Fruit fly (Drosophila melanogaster): Measurements from ENCODE around the gene CG14667.

The CG14667 gene

DNA sequence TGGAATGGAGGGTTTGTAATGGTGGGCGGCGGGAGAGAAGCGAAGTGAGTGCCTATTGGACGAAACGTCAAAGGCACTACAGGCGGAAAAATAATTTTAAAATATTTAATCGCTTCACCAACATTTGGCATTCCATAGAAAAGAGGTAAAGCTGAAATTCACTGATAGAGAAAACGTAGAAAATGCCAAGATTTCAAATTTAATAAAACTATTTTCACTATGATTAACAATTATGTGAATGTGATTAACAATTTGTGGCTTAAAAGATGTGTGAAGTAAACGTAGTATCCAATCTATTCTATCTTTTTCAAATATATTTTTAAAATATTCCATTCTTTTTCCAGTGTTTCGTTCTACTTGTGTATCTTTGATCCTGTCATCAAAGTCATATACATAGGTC, 14.6 kb downstream of the CG14667 start:
- TF ChIP-seq rgr (GFP tag; optimal IDR thresholded peaks at IDR 0.05) = no peak
- TF ChIP-seq lola (GFP tag; optimal IDR thresholded peaks at IDR 0.05) = no peak
- TF ChIP-seq pan (optimal IDR thresholded peaks at IDR 0.05) = no peak
- TF ChIP-seq sv (GFP tag; optimal IDR thresholded peaks at IDR 0.05) = no peak
- TF ChIP-seq Mio (GFP tag; optimal IDR thresholded peaks at IDR 0.05) = no peak
- TF ChIP-seq ey (GFP tag; optimal IDR thresholded peaks at IDR 0.05) = no peak
- TF ChIP-seq fru (GFP tag; optimal IDR thresholded peaks at IDR 0.05) = no peak
- no peak for TF ChIP-seq Sp1 (GFP tag; optimal IDR thresholded peaks at IDR 0.05)
- no peak for TF ChIP-seq GATAd (GFP tag; optimal IDR thresholded peaks at IDR 0.05)
- no peak for TF ChIP-seq Vsx2 (GFP tag; optimal IDR thresholded peaks at IDR 0.05; ENCODE audit: partially characterized antibody)
- TF ChIP-seq CG9705 (GFP tag; optimal IDR thresholded peaks at IDR 0.05) = no peak
- TF ChIP-seq Abd-B (GFP tag; optimal IDR thresholded peaks at IDR 0.05) = no peak
- TF ChIP-seq dmrt93B (GFP tag; optimal IDR thresholded peaks at IDR 0.05) = no peak
- TF ChIP-seq brk (GFP tag; optimal IDR thresholded peaks at IDR 0.05) = no peak
- no peak for TF ChIP-seq jim (GFP tag; optimal IDR thresholded peaks at IDR 0.05)
- TF ChIP-seq Hr83 (GFP tag; optimal IDR thresholded peaks at IDR 0.05; ENCODE audit: poor library complexity, severe bottlenecking) = no peak
- TF ChIP-seq Dif (GFP tag; optimal IDR thresholded peaks at IDR 0.05; ENCODE audit: partially characterized antibody) = no peak

DNA sequence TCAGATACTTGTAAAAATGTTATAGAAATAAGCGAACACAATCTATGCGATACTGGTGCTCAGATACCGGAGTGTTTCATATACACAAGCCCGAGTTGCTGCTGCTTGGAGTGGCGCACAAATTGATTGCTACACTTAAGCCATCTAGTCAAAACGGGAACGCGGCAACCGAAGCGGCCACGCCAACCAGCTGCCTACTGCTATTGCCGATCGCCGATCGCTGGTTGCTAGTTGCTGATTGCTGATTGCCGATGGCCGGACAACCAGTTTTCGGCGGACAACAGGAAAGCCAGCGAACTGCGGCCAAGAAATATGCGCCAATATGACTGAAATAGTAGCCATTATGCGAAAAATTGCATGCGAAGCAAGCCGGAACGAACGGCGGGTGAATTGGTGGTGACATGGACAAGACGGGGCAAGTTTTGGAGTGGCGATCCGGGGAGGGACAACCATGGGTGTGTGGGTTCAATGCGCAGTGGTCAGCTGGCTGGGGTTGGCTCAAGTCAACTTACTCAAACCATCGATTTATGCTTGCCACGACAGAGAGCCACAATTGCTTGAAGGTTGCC, 15.4 kb downstream of the CG14667 start:
- TF ChIP-seq Abd-B (GFP tag; optimal IDR thresholded peaks at IDR 0.05) (no peak), CrebA (GFP tag; optimal IDR thresholded peaks at IDR 0.05; ENCODE audit: borderline replicate concordance) (no peak), fru (GFP tag; optimal IDR thresholded peaks at IDR 0.05) (no peak), Jra (GFP tag; optimal IDR thresholded peaks at IDR 0.05) (no peak), dl (GFP tag; optimal IDR thresholded peaks at IDR 0.05; ENCODE audit: insufficient read depth in 1 of 2, partially characterized antibody in 2 of 2) (no peak), Vsx2 (GFP tag; optimal IDR thresholded peaks at IDR 0.05; ENCODE audit: partially characterized antibody) (no peak), brk (GFP tag; optimal IDR thresholded peaks at IDR 0.05) (no peak), lola (GFP tag; optimal IDR thresholded peaks at IDR 0.05) (no peak), psq (GFP tag; optimal IDR thresholded peaks at IDR 0.05) (no peak), Hr83 (GFP tag; optimal IDR thresholded peaks at IDR 0.05; ENCODE audit: poor library complexity, severe bottlenecking) (no peak)

DNA sequence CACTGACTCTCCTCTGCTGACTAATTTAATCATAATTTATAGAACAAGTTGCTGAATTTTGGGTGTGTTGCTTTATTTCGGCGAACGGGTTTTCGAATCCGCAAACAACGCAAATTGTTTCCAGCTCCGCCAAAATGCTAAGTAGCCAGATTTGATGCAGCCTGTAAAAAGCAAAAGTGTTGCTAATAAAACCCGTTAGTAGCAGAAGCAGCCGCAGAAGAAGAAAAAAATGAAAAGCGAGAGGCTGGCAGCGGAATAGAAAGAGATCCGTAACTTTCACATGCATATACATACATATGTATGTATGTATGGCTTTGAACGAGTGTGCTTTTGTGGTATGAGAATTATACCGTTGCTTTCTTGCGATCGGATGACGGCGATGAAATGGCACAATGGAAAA, 17.2 kb downstream of the CG14667 start:
- peak; percentile 10 for TF ChIP-seq Vsx2 (GFP tag; optimal IDR thresholded peaks at IDR 0.05; ENCODE audit: partially characterized antibody)
- no peak for TF ChIP-seq Mio (GFP tag; optimal IDR thresholded peaks at IDR 0.05)

DNA sequence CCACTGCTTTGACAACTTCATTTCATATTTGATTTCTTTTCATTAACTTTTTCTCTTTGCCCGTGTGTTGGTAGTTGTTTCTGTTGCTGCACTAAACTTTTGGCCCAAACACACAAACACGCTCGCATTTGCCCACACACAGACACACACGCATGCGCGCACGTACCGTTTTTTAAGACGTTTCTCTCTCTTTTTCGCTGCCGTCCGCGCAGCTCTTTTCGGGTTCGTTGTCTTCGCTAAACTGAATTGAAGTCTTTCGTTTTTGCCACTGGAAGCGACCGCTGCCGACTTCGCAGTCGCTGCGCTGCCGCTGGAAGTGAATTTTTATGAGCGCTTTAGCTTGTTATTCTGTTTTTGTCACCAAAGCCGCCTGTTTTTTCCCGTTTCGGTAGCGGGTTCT, 17.8 kb downstream of the CG14667 start, which contains the start of gene kkv:
kkv (minus strand) TSS at position 246 of the 400 bp plus-strand sequence.
- TF ChIP-seq Vsx2 (GFP tag; optimal IDR thresholded peaks at IDR 0.05; ENCODE audit: partially characterized antibody) = peak; percentile 6
- TF ChIP-seq Rel (GFP tag; optimal IDR thresholded peaks at IDR 0.05) = no peak
- TF ChIP-seq Rel (tag; optimal IDR thresholded peaks at IDR 0.05) = peak; percentile 14
- TF ChIP-seq dl (GFP tag; optimal IDR thresholded peaks at IDR 0.05; ENCODE audit: insufficient read depth in 1 of 2, partially characterized antibody in 2 of 2) = peak in 1 of 2 experiments; percentile 1
- peak; percentile 31 for TF ChIP-seq Dif (GFP tag; optimal IDR thresholded peaks at IDR 0.05; ENCODE audit: partially characterized antibody)
- TF ChIP-seq psq (GFP tag; optimal IDR thresholded peaks at IDR 0.05) = no peak
- no peak for TF ChIP-seq Dfd (GFP tag; optimal IDR thresholded peaks at IDR 0.05)
- TF ChIP-seq CrebA (GFP tag; optimal IDR thresholded peaks at IDR 0.05; ENCODE audit: borderline replicate concordance) = no peak
- no peak for TF ChIP-seq lola (GFP tag; optimal IDR thresholded peaks at IDR 0.05)

DNA sequence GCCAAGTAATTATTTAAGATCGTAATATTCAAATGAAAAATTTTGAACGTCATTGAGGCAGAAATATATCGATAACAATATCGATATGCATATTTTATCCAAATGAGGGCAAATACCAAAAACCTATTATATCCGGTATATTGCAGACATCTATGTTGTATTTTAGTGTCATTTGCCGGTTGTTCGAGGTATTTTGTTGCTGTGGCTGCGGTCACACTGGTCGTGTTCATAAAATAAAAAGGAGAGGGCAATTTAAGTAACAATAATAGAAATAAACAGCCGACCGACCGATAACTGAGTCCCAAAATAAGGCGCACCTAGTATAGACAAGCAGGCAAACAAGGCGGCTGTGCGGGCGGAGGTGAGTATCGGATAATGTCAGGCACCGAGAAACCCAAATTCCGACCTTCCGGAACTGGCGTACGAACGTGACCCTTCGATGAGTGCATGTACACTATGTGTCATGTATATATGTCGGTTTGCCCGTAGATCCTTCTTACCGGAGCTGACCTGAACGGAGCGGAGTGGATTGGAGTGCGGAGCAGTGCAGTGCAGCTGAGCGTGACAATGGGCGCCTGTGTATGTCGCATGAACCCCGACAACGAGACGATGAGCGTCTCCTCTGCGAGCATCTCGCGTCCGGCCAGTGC, 19.0 kb downstream of the CG14667 start, which contains the start of gene CG1172:
CG1172 (plus strand) TSS at position 181 of the 650 bp plus-strand sequence.
- TF ChIP-seq CG9705 (GFP tag; optimal IDR thresholded peaks at IDR 0.05) (peak; percentile 12), OdsH (GFP tag; optimal IDR thresholded peaks at IDR 0.05) (peak; percentile 12), fru (GFP tag; optimal IDR thresholded peaks at IDR 0.05) (no peak), N (GFP tag; optimal IDR thresholded peaks at IDR 0.05) (no peak), Abd-B (GFP tag; optimal IDR thresholded peaks at IDR 0.05) (no peak), CG32264 (GFP tag; optimal IDR thresholded peaks at IDR 0.05) (no peak), h (GFP tag; optimal IDR thresholded peaks at IDR 0.05) (peak; percentile 18), HLH106 (tag; optimal IDR thresholded peaks at IDR 0.05) (peak; percentile 8)
